Fruit fly (Drosophila melanogaster): Measurements from ENCODE around the gene tbrd-1.

The tbrd-1 gene

DNA sequence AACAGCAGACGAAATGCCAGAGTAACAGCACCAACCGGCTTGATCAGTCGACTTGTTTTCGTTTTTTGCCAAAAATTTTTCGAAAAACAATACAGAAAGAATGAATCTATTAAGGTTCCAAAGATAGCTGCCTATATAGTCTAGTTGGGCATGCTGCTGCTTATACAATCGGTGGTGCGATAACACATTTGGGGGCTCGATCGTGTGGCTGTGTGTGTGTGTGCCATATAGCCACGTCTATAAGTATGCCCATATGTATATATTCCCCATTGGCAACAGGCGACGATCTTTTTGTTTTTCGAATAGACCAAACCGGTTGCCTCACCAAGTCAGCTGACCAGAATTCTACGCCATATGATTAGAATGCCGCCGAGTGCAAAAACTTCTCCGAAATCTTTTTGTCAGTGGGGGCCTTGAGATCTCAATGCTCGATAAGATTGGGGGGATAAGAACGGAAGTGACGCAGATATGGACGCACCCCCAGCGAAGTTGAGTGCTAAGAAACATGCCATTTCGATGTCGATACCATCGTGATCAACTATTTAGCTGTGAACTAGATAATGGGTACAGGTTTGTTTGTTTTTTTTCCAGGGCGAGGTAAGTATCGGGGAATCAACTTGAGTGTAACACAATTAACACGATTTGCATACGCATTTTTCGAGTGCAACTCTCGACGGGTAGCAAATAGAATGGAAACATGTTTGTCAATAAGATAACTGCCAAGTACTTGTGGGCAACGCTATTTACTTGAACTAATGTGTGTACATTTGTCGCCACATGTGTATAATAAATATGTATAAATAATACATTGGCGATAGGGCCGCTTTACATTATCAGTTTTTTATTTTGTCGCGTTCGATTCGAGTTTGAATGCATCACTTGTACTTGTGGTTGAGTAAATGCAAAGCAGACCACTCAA, 46.8 kb upstream of the tbrd-1 start (continued):
- TF ChIP-seq Sox15 (GFP tag; optimal IDR thresholded peaks at IDR 0.05) = no peak
- TF ChIP-seq CG9139 (GFP tag; optimal IDR thresholded peaks at IDR 0.05) = no peak
- TF ChIP-seq fd59A (GFP tag; optimal IDR thresholded peaks at IDR 0.05) = no peak
- no peak for TF ChIP-seq CG11902 (GFP tag; optimal IDR thresholded peaks at IDR 0.05)
- TF ChIP-seq Met (GFP tag; optimal IDR thresholded peaks at IDR 0.05) = no peak
- no peak for TF ChIP-seq Lpt (GFP tag; optimal IDR thresholded peaks at IDR 0.05)
- TF ChIP-seq CG10669 (GFP tag; optimal IDR thresholded peaks at IDR 0.05) = peak; percentile 4
- peak; percentile 3 for TF ChIP-seq CG6276 (GFP tag; optimal IDR thresholded peaks at IDR 0.05)
- peak; percentile 40 for TF ChIP-seq CG16779 (tag; optimal IDR thresholded peaks at IDR 0.05)
- TF ChIP-seq net (GFP tag; optimal IDR thresholded peaks at IDR 0.05) = peak; percentile 4
- peak; percentile 49; the same call in 2 of the 3 replicates for TF ChIP-seq eg (GFP tag; IDR thresholded peaks at IDR 0.05)
- no peak for TF ChIP-seq dac (GFP tag; optimal IDR thresholded peaks at IDR 0.05)
- peak; percentile 43; the same call in 1 of the 2 replicates for TF ChIP-seq CG15336 (GFP tag; IDR thresholded peaks at IDR 0.05)
- no peak for TF ChIP-seq CG8632 (GFP tag; optimal IDR thresholded peaks at IDR 0.05)
- TF ChIP-seq ss (GFP tag; optimal IDR thresholded peaks at IDR 0.05) = no peak

dm6 chr3R:23938564-23939122, 45.3 kb upstream of the tbrd-1 start:
- TF ChIP-seq vri (GFP tag; optimal IDR thresholded peaks at IDR 0.05) = peak; percentile 84
- no peak for TF ChIP-seq fd59A (GFP tag; optimal IDR thresholded peaks at IDR 0.05)
- TF ChIP-seq Eip78C (GFP tag) = peak; percentile 17
- no peak for TF ChIP-seq CG3032 (tag; optimal IDR thresholded peaks at IDR 0.05)
- 0 out of 2 replicates have a peak, but pooled peaks have one; percentile 8 for TF ChIP-seq CG15336 (GFP tag; IDR thresholded peaks at IDR 0.05)
- TF ChIP-seq Hr39 (GFP tag; optimal IDR thresholded peaks at IDR 0.05) = no peak

DNA sequence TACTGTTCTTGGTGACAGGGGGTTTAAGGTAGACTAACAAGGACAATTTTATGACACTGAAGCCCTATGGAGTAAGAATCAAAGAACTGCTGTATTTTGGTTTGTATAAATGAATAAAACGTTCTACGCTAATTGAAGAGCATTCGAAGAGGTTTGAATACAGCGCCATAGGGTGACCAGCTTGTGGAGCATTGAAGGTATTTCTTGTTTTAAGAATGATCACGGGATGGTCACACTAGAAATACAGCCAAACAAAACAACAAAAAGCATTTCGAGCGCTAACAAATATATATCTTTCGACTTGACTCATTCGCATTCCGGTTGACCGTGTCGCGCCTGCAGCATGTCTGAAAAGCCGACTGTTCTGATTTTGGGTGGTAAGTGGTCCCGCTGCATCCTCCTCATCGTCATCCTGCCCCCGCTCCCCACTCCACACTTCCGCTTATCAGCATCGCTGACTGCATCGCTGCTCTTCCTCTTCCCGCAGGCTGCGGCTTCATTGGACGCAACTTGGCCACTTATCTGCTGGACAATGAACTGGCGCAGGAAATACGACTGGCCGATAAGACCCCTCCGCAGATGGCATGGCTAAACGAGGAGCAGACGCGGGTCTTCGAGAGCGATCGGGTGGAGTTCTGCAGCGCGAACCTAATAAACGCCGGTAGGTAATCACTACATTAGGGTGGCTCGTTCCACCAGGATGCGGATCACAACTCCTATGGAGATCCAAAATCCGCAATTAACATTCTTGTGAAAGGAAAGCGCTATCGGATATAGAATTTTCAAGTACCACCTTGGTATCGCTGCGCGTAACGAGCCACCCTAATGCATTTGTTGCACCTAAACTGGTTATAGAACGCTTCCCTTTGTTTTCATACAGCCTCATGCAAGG, 40.6 kb upstream of the tbrd-1 start, which contains the start of gene CG5854:
TSS of gene CG5854 (plus strand) at position 229 of the 892 bp plus-strand sequence.
- TF ChIP-seq CG34406 (GFP tag; optimal IDR thresholded peaks at IDR 0.05) = peak; percentile 96
- TF ChIP-seq fd85E (GFP tag; optimal IDR thresholded peaks at IDR 0.05) = no peak
- TF ChIP-seq CG11762 (GFP tag; optimal IDR thresholded peaks at IDR 0.05; ENCODE audit: insufficient read depth) = peak; percentile 96
- peak; percentile 92 for TF ChIP-seq CG4318 (GFP tag; optimal IDR thresholded peaks at IDR 0.05)
- peak; percentile 97 for TF ChIP-seq Met (GFP tag; optimal IDR thresholded peaks at IDR 0.05)
- TF ChIP-seq eg (GFP tag; IDR thresholded peaks at IDR 0.05) = peak; percentile 99
- peak; percentile 93 for TF ChIP-seq dsx (GFP tag; optimal IDR thresholded peaks at IDR 0.05; ENCODE audit: poor library complexity, severe bottlenecking)
- TF ChIP-seq Smox (GFP tag; optimal IDR thresholded peaks at IDR 0.05) = peak; percentile 96
- peak; percentile 98 for TF ChIP-seq Sox14 (GFP tag; optimal IDR thresholded peaks at IDR 0.05)
- TF ChIP-seq CG8632 (GFP tag; optimal IDR thresholded peaks at IDR 0.05) = peak; percentile 96
- peak; percentile 96 for TF ChIP-seq lz (GFP tag; optimal IDR thresholded peaks at IDR 0.05)
- TF ChIP-seq OdsH (GFP tag; optimal IDR thresholded peaks at IDR 0.05) = peak; percentile 98
- TF ChIP-seq CG8319 (GFP tag; optimal IDR thresholded peaks at IDR 0.05) = peak; percentile 95
- peak; percentile 99 for TF ChIP-seq CG6163 (GFP tag; IDR thresholded peaks at IDR 0.05)
- peak; percentile 99 for TF ChIP-seq CG3919 (GFP tag; optimal IDR thresholded peaks at IDR 0.05)
- TF ChIP-seq spab (GFP tag; optimal IDR thresholded peaks at IDR 0.05) = peak; percentile 97
- TF ChIP-seq Eip78C (GFP tag) = peak; percentile 99
- peak; percentile 96 for TF ChIP-seq CG16779 (tag; optimal IDR thresholded peaks at IDR 0.05)
- peak; percentile 97 for TF ChIP-seq Eip75B (GFP tag; optimal IDR thresholded peaks at IDR 0.05)
- peak; percentile 84 for TF ChIP-seq Hr38 (GFP tag; optimal IDR thresholded peaks at IDR 0.05)
- peak; percentile 94 for TF ChIP-seq Sox15 (GFP tag; optimal IDR thresholded peaks at IDR 0.05)
- peak; percentile 91 for TF ChIP-seq Lpt (GFP tag; optimal IDR thresholded peaks at IDR 0.05)
- peak; percentile 99 for TF ChIP-seq CG15336 (GFP tag; IDR thresholded peaks at IDR 0.05)
- TF ChIP-seq CG7368 (GFP tag; optimal IDR thresholded peaks at IDR 0.05) = peak; percentile 98
- peak; percentile 96 for TF ChIP-seq cyc (GFP tag; optimal IDR thresholded peaks at IDR 0.05)
- peak; percentile 88 for TF ChIP-seq CG11902 (GFP tag; optimal IDR thresholded peaks at IDR 0.05)
- peak; percentile 96 for TF ChIP-seq CG6792 (GFP tag; optimal IDR thresholded peaks at IDR 0.05)
- peak; percentile 97 for TF ChIP-seq CG31627 (GFP tag; optimal IDR thresholded peaks at IDR 0.05)
- TF ChIP-seq CG6276 (GFP tag; optimal IDR thresholded peaks at IDR 0.05) = peak; percentile 98
- TF ChIP-seq CG6808 (GFP tag; optimal IDR thresholded peaks at IDR 0.05) = peak; percentile 94
- TF ChIP-seq CG6854 (GFP tag; optimal IDR thresholded peaks at IDR 0.05) = peak; percentile 87
- peak; percentile 87 for TF ChIP-seq CG9139 (GFP tag; optimal IDR thresholded peaks at IDR 0.05)
- peak; percentile 97 for TF ChIP-seq Hr4 (GFP tag; optimal IDR thresholded peaks at IDR 0.05)

All from whole organism, prepupa.